Worm (Caenorhabditis elegans) whole organism, L4 larva: ENCODE data around the gene spig-4.

ENCODE experiments used
- F37D6.2 ChIP-seq: sonication (generic microtip); optimal IDR thresholded peaks from 2 replicates; lab custom pipeline; 2016; ENCODE audit warnings: mild to moderate bottlenecking, missing genetic modification characterization, missing compliant biosample characterization
- F44E2.7 ChIP-seq: fragments of 200-800 bp; sonication (Bioruptor generic); IDR thresholded peaks from 2 replicates; pipeline ENCODE4 v2.1.2; 2022; ENCODE audit warnings: missing genetic modification characterization, missing compliant biosample characterization
- F49E8.2 ChIP-seq: sonication (generic microtip); optimal IDR thresholded peaks from 2 replicates; lab custom pipeline; 2016; ENCODE audit warnings: missing compliant biosample characterization, mild to moderate bottlenecking, missing genetic modification characterization, borderline replicate concordance
- Y105C5A.15 ChIP-seq: fragments of 200-800 bp; sonication (Bioruptor generic); IDR thresholded peaks from 2 replicates; pipeline ENCODE4 v1.3.6; 2022; ENCODE audit warnings: missing genetic modification characterization, missing compliant biosample characterization
- Y5F2A.4 ChIP-seq: fragments of 200-800 bp; sonication (Bioruptor generic); optimal IDR thresholded peaks from 2 replicates; lab custom pipeline; 2018; ENCODE audit warnings: mild to moderate bottlenecking, missing genetic modification characterization, missing compliant biosample characterization
- ZK337.2 ChIP-seq: fragments of 200-800 bp; sonication (Bioruptor generic); IDR thresholded peaks from 2 replicates; pipeline ENCODE4 v1.3.6; 2022; ENCODE audit warnings: missing genetic modification reagents, missing genetic modification characterization, missing compliant biosample characterization
- aly-2 ChIP-seq: sonication (generic microtip); optimal IDR thresholded peaks from 2 replicates; lab custom pipeline; 2018; ENCODE audit warnings: missing biosample characterization, missing genetic modification characterization
- ama-1 ChIP-seq: fragments of 150-350 bp; optimal IDR thresholded peaks from 2 replicates; lab custom pipeline; 2014; ENCODE audit warnings: inconsistent platforms, mixed read lengths
- arid-1 ChIP-seq: fragments of 200-800 bp; sonication (Bioruptor generic); conservative IDR thresholded peaks from 2 replicates; pipeline ENCODE4 v1.3.6; 2022; ENCODE audit warnings: missing genetic modification reagents, missing genetic modification characterization, missing compliant biosample characterization
- ceh-32 ChIP-seq: sonication (generic microtip); optimal IDR thresholded peaks from 2 replicates; lab custom pipeline; 2016; ENCODE audit warnings: mild to moderate bottlenecking, missing genetic modification characterization, missing compliant biosample characterization; ENCODE audit not compliant: poor library complexity
- ceh-44 ChIP-seq: fragments of 200-800 bp; sonication (Bioruptor generic); IDR thresholded peaks from 2 replicates; pipeline ENCODE4 v1.3.6; 2022; ENCODE audit warnings: missing genetic modification reagents, missing genetic modification characterization, missing compliant biosample characterization
- ceh-82 ChIP-seq: sonication (generic microtip); optimal IDR thresholded peaks from 2 replicates; lab custom pipeline; 2017; ENCODE audit warnings: missing biosample characterization, missing genetic modification characterization
- ces-1 ChIP-seq: fragments of 150-350 bp; sonication (generic microtip); optimal IDR thresholded peaks from 4 replicates; lab custom pipeline; 2014; ENCODE audit warnings: missing biosample characterization, missing genetic modification reagents, missing genetic modification characterization
- daf-16 ChIP-seq, 3 experiments: sonication (generic microtip); optimal IDR thresholded peaks; 2 replicates each; lab custom pipeline; 2016 to 2017; ENCODE audit warnings: missing genetic modification characterization in 3 of 3, missing genetic modification reagents in 3 of 3, mild to moderate bottlenecking in 2 of 3, missing compliant biosample characterization in 2 of 3, missing biosample characterization in 1 of 3, moderate library complexity in 1 of 3
- daf-19 ChIP-seq: fragments of 200-800 bp; sonication (Bioruptor generic); conservative IDR thresholded peaks from 2 replicates; pipeline ENCODE4 v1.3.6; 2022; ENCODE audit warnings: missing genetic modification characterization, missing compliant biosample characterization
- dmd-6 ChIP-seq: fragments of 200-800 bp; sonication (Bioruptor generic); IDR thresholded peaks from 2 replicates; pipeline ENCODE4 v1.3.6; 2022; ENCODE audit warnings: missing genetic modification reagents, missing genetic modification characterization, missing compliant biosample characterization
- dmd-8 ChIP-seq: fragments of 200-800 bp; sonication (Bioruptor generic); IDR thresholded peaks from 2 replicates; pipeline ENCODE4 v1.3.6; 2022; ENCODE audit warnings: missing genetic modification characterization, missing compliant biosample characterization
- dmd-9 ChIP-seq: fragments of 200-800 bp; sonication (Bioruptor generic); IDR thresholded peaks from 2 replicates; pipeline ENCODE4 v1.3.6; 2022; ENCODE audit warnings: missing genetic modification reagents, missing genetic modification characterization, missing compliant biosample characterization
- dpl-1 ChIP-seq: fragments of 150-350 bp; optimal IDR thresholded peaks from 2 replicates; lab custom pipeline; 2014; ENCODE audit warnings: missing biosample characterization, missing genetic modification reagents, missing genetic modification characterization
- dve-1 ChIP-seq: sonication (generic microtip); optimal IDR thresholded peaks from 2 replicates; lab custom pipeline; 2017; ENCODE audit warnings: antibody characterized with exemption, mild to moderate bottlenecking, missing genetic modification characterization, missing compliant biosample characterization; ENCODE audit not compliant: insufficient read depth
- fos-1 ChIP-seq: fragments of 150-350 bp; optimal IDR thresholded peaks from 2 replicates; lab custom pipeline; 2014; ENCODE audit warnings: missing biosample characterization, missing genetic modification characterization
- hif-1 ChIP-seq, 2 experiments: sonication (generic microtip); optimal IDR thresholded peaks; 2 replicates each; lab custom pipeline; 2016 to 2017; ENCODE audit warnings: missing compliant biosample characterization in 2 of 2, missing genetic modification characterization in 2 of 2, missing genetic modification reagents in 2 of 2, missing genotype in 2 of 2, mild to moderate bottlenecking in 1 of 2
- hlh-11 ChIP-seq: fragments of 200-800 bp; sonication (Bioruptor generic); optimal IDR thresholded peaks from 2 replicates; lab custom pipeline; 2018; ENCODE audit warnings: mild to moderate bottlenecking, missing genetic modification characterization, missing compliant biosample characterization
- hlh-30 ChIP-seq: sonication (generic microtip); optimal IDR thresholded peaks from 2 replicates; lab custom pipeline; 2017; ENCODE audit warnings: antibody characterized with exemption, mild to moderate bottlenecking, missing genetic modification characterization, missing compliant biosample characterization; ENCODE audit not compliant: insufficient read depth
- hmg-1.1 ChIP-seq: fragments of 200-800 bp; sonication (Bioruptor generic); IDR thresholded peaks from 2 replicates; pipeline ENCODE4 v1.3.6; 2022; ENCODE audit warnings: missing genetic modification reagents, missing genetic modification characterization, missing compliant biosample characterization
- lim-7 ChIP-seq: fragments of 200-800 bp; sonication (Bioruptor generic); IDR thresholded peaks from 2 replicates; pipeline ENCODE4 v1.3.6; 2022; ENCODE audit warnings: missing genetic modification characterization, missing compliant biosample characterization
- lin-1 ChIP-seq: fragments of 200-800 bp; sonication (Bioruptor generic); IDR thresholded peaks from 2 replicates; pipeline ENCODE4 v1.3.6; 2022; ENCODE audit warnings: missing genetic modification reagents, missing genetic modification characterization, missing compliant biosample characterization
- lin-13 ChIP-seq: fragments of 150-350 bp; optimal IDR thresholded peaks from 2 replicates; lab custom pipeline; 2014; ENCODE audit warnings: missing biosample characterization, missing genetic modification reagents, missing genetic modification characterization
- lin-15B ChIP-seq: fragments of 150-350 bp; sonication (generic microtip); optimal IDR thresholded peaks from 3 replicates; lab custom pipeline; 2014; ENCODE audit warnings: missing biosample characterization, missing genetic modification characterization
- lin-29 ChIP-seq: fragments of 200-800 bp; sonication (Bioruptor generic); IDR thresholded peaks from 2 replicates; pipeline ENCODE4 v1.3.6; 2022; ENCODE audit warnings: missing genetic modification reagents, missing genetic modification characterization, missing compliant biosample characterization
- lin-38 ChIP-seq: fragments of 200-800 bp; sonication (Bioruptor generic); IDR thresholded peaks from 2 replicates; pipeline ENCODE4 v1.3.6; 2022; ENCODE audit warnings: missing genetic modification reagents, missing genetic modification characterization, missing compliant biosample characterization
- madf-5 ChIP-seq, 2 experiments: fragments of 200-800 bp; sonication (Bioruptor generic); IDR thresholded peaks; 2 replicates each; pipeline ENCODE4 v1.3.6; 2022; ENCODE audit warnings: missing compliant biosample characterization in 2 of 2, missing genetic modification characterization in 2 of 2
- mdt-29 ChIP-seq: fragments of 200-800 bp; sonication (Bioruptor generic); IDR thresholded peaks from 2 replicates; pipeline ENCODE4 v1.3.6; 2022; ENCODE audit warnings: missing genetic modification reagents, missing genetic modification characterization, missing compliant biosample characterization
- mes-2 ChIP-seq: sonication (generic microtip); optimal IDR thresholded peaks from 2 replicates; lab custom pipeline; 2016; ENCODE audit warnings: missing genotype, mild to moderate bottlenecking, missing genetic modification characterization, missing compliant biosample characterization; ENCODE audit not compliant: poor library complexity, severe bottlenecking
- mxl-3 ChIP-seq: fragments of 200-800 bp; sonication (Bioruptor generic); optimal IDR thresholded peaks from 2 replicates; lab custom pipeline; 2018; ENCODE audit warnings: mild to moderate bottlenecking, missing genetic modification characterization, missing compliant biosample characterization
- nhr-10 ChIP-seq: fragments of 150-350 bp; optimal IDR thresholded peaks from 2 replicates; lab custom pipeline; 2014; ENCODE audit warnings: missing biosample characterization, missing genetic modification characterization
- nhr-11 ChIP-seq: fragments of 150-350 bp; optimal IDR thresholded peaks from 2 replicates; lab custom pipeline; 2014; ENCODE audit warnings: missing biosample characterization, missing genetic modification characterization
- nhr-25 ChIP-seq: sonication (generic microtip); optimal IDR thresholded peaks from 2 replicates; lab custom pipeline; 2017; ENCODE audit warnings: missing genetic modification characterization, mild to moderate bottlenecking, missing compliant biosample characterization, antibody characterized with exemption, moderate library complexity, borderline replicate concordance; ENCODE audit not compliant: insufficient read depth
- nhr-48 ChIP-seq: sonication (generic microtip); optimal IDR thresholded peaks from 2 replicates; lab custom pipeline; 2016; ENCODE audit warnings: mild to moderate bottlenecking, missing genetic modification characterization, missing compliant biosample characterization
- nhr-77 ChIP-seq: fragments of 150-350 bp; optimal IDR thresholded peaks from 2 replicates; lab custom pipeline; 2014; ENCODE audit warnings: missing biosample characterization, missing genetic modification characterization
- pqm-1 ChIP-seq: sonication (generic microtip); optimal IDR thresholded peaks from 2 replicates; lab custom pipeline; 2017; ENCODE audit warnings: missing biosample characterization, missing genetic modification characterization
- saeg-2 ChIP-seq: fragments of 200-800 bp; sonication (Bioruptor generic); IDR thresholded peaks from 2 replicates; pipeline ENCODE4 v1.3.6; 2022; ENCODE audit warnings: missing genetic modification reagents, missing genetic modification characterization, missing compliant biosample characterization
- spr-1 ChIP-seq: sonication (generic microtip); optimal IDR thresholded peaks from 2 replicates; lab custom pipeline; 2016; ENCODE audit warnings: mild to moderate bottlenecking, missing genetic modification characterization, missing compliant biosample characterization
- spr-3 ChIP-seq: fragments of 200-800 bp; sonication (Bioruptor generic); optimal IDR thresholded peaks from 2 replicates; lab custom pipeline; 2018; ENCODE audit warnings: mild to moderate bottlenecking, missing genetic modification characterization, missing compliant biosample characterization
- tra-1 ChIP-seq: fragments of 200-800 bp; sonication (Bioruptor generic); IDR thresholded peaks from 2 replicates; pipeline ENCODE4 v1.3.6; 2022; ENCODE audit warnings: missing genetic modification reagents, missing genetic modification characterization, missing compliant biosample characterization
- unc-39 ChIP-seq: sonication (generic microtip); optimal IDR thresholded peaks from 2 replicates; lab custom pipeline; 2017; ENCODE audit warnings: missing biosample characterization, missing genetic modification characterization
- unc-62 ChIP-seq, 3 experiments: fragments of 150-350 bp in 1 of 3; sonication (generic microtip); optimal IDR thresholded peaks in 2 of 3; peaks in 1 of 3; 1 replicate in 1 of 3; 2 replicates in 2 of 3; lab custom pipeline; 2014 to 2017; ENCODE audit warnings: missing biosample characterization in 3 of 3, missing genetic modification characterization in 3 of 3, missing genetic modification reagents in 3 of 3, missing genotype in 1 of 3
- zfp-2 ChIP-seq: sonication (generic microtip); optimal IDR thresholded peaks from 2 replicates; lab custom pipeline; 2016; ENCODE audit warnings: mild to moderate bottlenecking, missing genetic modification characterization, missing compliant biosample characterization
- zip-11 ChIP-seq: fragments of 200-800 bp; sonication (Bioruptor generic); IDR thresholded peaks from 2 replicates; pipeline ENCODE4 v1.3.6; 2022; ENCODE audit warnings: missing genetic modification characterization, missing compliant biosample characterization

Gene spig-4

DNA sequence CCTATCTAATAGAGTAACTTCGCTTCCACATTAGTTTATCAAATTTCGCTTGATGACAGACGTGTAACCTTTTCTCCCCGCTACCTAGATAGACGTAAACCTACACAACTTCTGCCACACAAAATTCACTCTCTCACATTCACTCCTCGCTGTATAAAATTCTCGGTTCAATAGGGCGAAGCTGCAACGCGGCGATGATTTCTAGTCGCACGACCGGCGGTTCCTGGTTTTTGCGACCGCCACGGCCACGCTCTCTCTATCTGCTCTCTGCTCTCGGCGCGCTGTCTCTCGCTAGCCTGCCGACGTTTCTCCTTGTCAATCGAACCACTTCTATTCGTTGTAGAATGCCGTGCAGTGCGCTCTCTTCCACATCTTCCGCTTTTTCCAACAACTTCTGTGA is 44.3 kb upstream of the spig-4 start:
- peak; percentile 87 for TF ChIP-seq lin-13 (GFP tag; lab: Kevin White, UChicago)
- TF ChIP-seq ama-1 (lab: Kevin White, UChicago) = peak; percentile 18
- peak; percentile 20 for TF ChIP-seq aly-2 (tag; lab: Kevin White, UChicago)
- peak; percentile 84 for TF ChIP-seq mes-2 (tag; lab: Kevin White, UChicago)
- peak; percentile 67 for TF ChIP-seq hlh-30 (tag; lab: Kevin White, UChicago)
- TF ChIP-seq unc-62 (GFP tag; optimal IDR thresholded peaks at IDR 0.05 in 1 of 2; lab: Kevin White, UChicago) = no peak
- TF ChIP-seq unc-62 (tag; optimal IDR thresholded peaks at IDR 0.05; lab: Kevin White, UChicago) = no peak
- no peak for TF ChIP-seq lin-15B (tag; lab: Kevin White, UChicago)
- TF ChIP-seq fos-1 (tag; lab: Kevin White, UChicago) = no peak
- no peak for TF ChIP-seq ceh-82
- peak; percentile 96 for TF ChIP-seq mxl-3 (GFP tag; lab: Kevin White, UChicago)
- no peak for TF ChIP-seq ZK337.2 (GFP tag; lab: Robert Waterston, UW)
- TF ChIP-seq dve-1 (tag; lab: Kevin White, UChicago) = peak; percentile 56
- peak; percentile 21; the same call in 1 of the 2 replicates for TF ChIP-seq ceh-44 (GFP tag; lab: Robert Waterston, UW)
- TF ChIP-seq dpl-1 (GFP tag; lab: Kevin White, UChicago) = peak; percentile 74
- no peak for TF ChIP-seq unc-39 (tag; lab: Kevin White, UChicago)
- peak; percentile 59; the same call in 1 of the 2 replicates for TF ChIP-seq mdt-29 (GFP tag; lab: Robert Waterston, UW)
- peak; percentile 22 for TF ChIP-seq F37D6.2 (tag; lab: Kevin White, UChicago)
- TF ChIP-seq spr-3 (GFP tag; lab: Kevin White, UChicago) = no peak
- peak; percentile 63; the same call in 1 of the 2 replicates for TF ChIP-seq dmd-9 (GFP tag; lab: Robert Waterston, UW)
- TF ChIP-seq F44E2.7 (GFP tag; lab: Robert Waterston, UW) = 0 out of 2 replicates have a peak, but pooled peaks have one; percentile 31
- TF ChIP-seq daf-16 (GFP tag; optimal IDR thresholded peaks at IDR 0.05; lab: Kevin White, UChicago) = no peak
- TF ChIP-seq daf-16 (tag; optimal IDR thresholded peaks at IDR 0.05; lab: Kevin White, UChicago) = peak; percentile 60
- peak in 1 of 2 experiments; percentile 70 for TF ChIP-seq hif-1 (tag; optimal IDR thresholded peaks at IDR 0.05; lab: Kevin White, UChicago)
- 0 out of 2 replicates have a peak, but pooled peaks have one; percentile 24 for TF ChIP-seq lin-29
- TF ChIP-seq nhr-48 (tag; lab: Kevin White, UChicago) = peak; percentile 46
- peak; percentile 88 for TF ChIP-seq dmd-6 (GFP tag; lab: Robert Waterston, UW)
- peak; percentile 81 for TF ChIP-seq pqm-1 (tag; lab: Kevin White, UChicago)
- TF ChIP-seq ces-1 (GFP tag; lab: Kevin White, UChicago) = peak; percentile 1
- TF ChIP-seq arid-1 (GFP tag; lab: Robert Waterston, UW) = 0 out of 2 replicates have a peak, but pooled peaks have one; percentile 5
- peak; percentile 92 for TF ChIP-seq lin-38 (GFP tag; lab: Robert Waterston, UW)
- TF ChIP-seq nhr-25 (tag; lab: Kevin White, UChicago) = peak; percentile 4
- TF ChIP-seq hlh-11 = peak; percentile 90
- TF ChIP-seq lim-7 (GFP tag; lab: Robert Waterston, UW) = 0 out of 2 replicates have a peak, but pooled peaks have one; percentile 40
- peak; percentile 15 for TF ChIP-seq zfp-2 (tag; lab: Kevin White, UChicago)
- peak; percentile 59 for TF ChIP-seq nhr-10 (tag; lab: Kevin White, UChicago)
- TF ChIP-seq nhr-77 (tag; lab: Kevin White, UChicago) = peak; percentile 87
- TF ChIP-seq dmd-8 (GFP tag; lab: Robert Waterston, UW) = no peak
- no peak for TF ChIP-seq Y5F2A.4 (GFP tag; lab: Kevin White, UChicago)
- peak; percentile 91 for TF ChIP-seq hmg-1.1 (GFP tag; lab: Robert Waterston, UW)
- TF ChIP-seq lin-1 (GFP tag; lab: Robert Waterston, UW) = peak; percentile 72; the same call in 1 of the 2 replicates
- no peak for TF ChIP-seq madf-5 (GFP tag; IDR thresholded peaks at IDR 0.05; lab: Robert Waterston, UW)
- peak; percentile 42 for TF ChIP-seq spr-1 (tag; lab: Kevin White, UChicago)
- TF ChIP-seq nhr-11 (tag; lab: Kevin White, UChicago) = peak; percentile 84
- no peak for TF ChIP-seq zip-11 (GFP tag; lab: Robert Waterston, UW)
- TF ChIP-seq tra-1 (GFP tag; lab: Robert Waterston, UW) = peak; percentile 80
- no peak for TF ChIP-seq saeg-2
- no peak for TF ChIP-seq daf-19 (GFP tag; lab: Robert Waterston, UW)
- TF ChIP-seq F49E8.2 (tag; lab: Kevin White, UChicago) = no peak
- no peak for TF ChIP-seq ceh-32
- no peak for TF ChIP-seq Y105C5A.15 (GFP tag; lab: Robert Waterston, UW)
